Worm (Caenorhabditis elegans): ENCODE measurements around the gene hcp-2.

DNA sequence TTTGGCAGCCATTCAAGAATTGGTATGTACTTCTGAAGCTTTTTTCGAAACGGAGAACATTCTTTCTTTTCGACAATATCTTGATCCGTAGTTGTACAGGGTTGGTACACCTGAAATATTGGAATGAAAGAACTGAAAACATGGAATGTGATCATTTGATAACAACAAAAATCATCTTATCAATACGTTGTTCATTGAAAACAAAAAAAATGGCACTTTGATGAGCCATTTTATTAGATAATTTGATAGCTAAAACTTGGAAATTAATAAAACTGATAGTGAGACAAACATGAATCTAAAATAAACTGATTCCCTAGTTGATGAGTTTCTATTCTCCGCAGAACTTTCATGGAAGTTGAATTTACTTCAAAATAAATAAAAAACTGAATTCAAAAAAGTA lies 26.8 kb downstream of the hcp-2 start:
- TF ChIP-seq ama-1 (optimal IDR thresholded peaks at IDR 0.05) (no peak), scrt-1 (GFP tag; IDR thresholded peaks at IDR 0.05) (no peak), tra-4 (tag; optimal IDR thresholded peaks at IDR 0.05) (no peak)

Measured in whole organism, early embryonic.